Worm (Caenorhabditis elegans): ENCODE results near the gene kvs-1.

- TF ChIP-seq dmd-4 (tag; optimal IDR thresholded peaks at IDR 0.05) (no peak), lin-39 (tag; optimal IDR thresholded peaks at IDR 0.05) (no peak), nhr-25 (tag; optimal IDR thresholded peaks at IDR 0.05) (no peak), nhr-237 (tag; optimal IDR thresholded peaks at IDR 0.05) (no peak), nhr-6 (tag; optimal IDR thresholded peaks at IDR 0.05) (no peak), fos-1 (tag; optimal IDR thresholded peaks at IDR 0.05) (no peak), sma-3 (GFP tag; optimal IDR thresholded peaks at IDR 0.05) (no peak)
Observed at ce11 chrX:7670655-7671054, 36.3 kb downstream of the kvs-1 start, which contains the start of gene F27D9.7.
